Worm (Caenorhabditis elegans) whole organism, early embryonic: ENCODE results near the gene pei-1.

Source experiments
- B0310.2 ChIP-seq: sonication (generic microtip); optimal IDR thresholded peaks from 2 replicates; lab custom pipeline; 2016; ENCODE audit warnings: mild to moderate bottlenecking, missing genetic modification characterization, missing compliant biosample characterization
- F13C5.2 ChIP-seq: sonication (generic microtip); optimal IDR thresholded peaks from 2 replicates; lab custom pipeline; 2017; ENCODE audit warnings: mild to moderate bottlenecking, missing genetic modification characterization, inconsistent platforms, missing compliant biosample characterization
- aly-1 ChIP-seq: sonication (generic microtip); optimal IDR thresholded peaks from 2 replicates; lab custom pipeline; 2016; ENCODE audit warnings: missing genetic modification characterization, missing compliant biosample characterization
- ama-1 ChIP-seq: fragments of 150-350 bp; optimal IDR thresholded peaks from 2 replicates; lab custom pipeline; 2014
- ceh-13 ChIP-seq: fragments of 200-800 bp; sonication (Bioruptor generic); optimal IDR thresholded peaks from 2 replicates; lab custom pipeline; 2018; ENCODE audit warnings: mild to moderate bottlenecking, missing genetic modification characterization, missing compliant biosample characterization
- ceh-36 ChIP-seq: sonication (generic microtip); optimal IDR thresholded peaks from 2 replicates; lab custom pipeline; 2016; ENCODE audit warnings: missing genetic modification characterization, inconsistent platforms, missing compliant biosample characterization
- ets-7 ChIP-seq: sonication (generic microtip); optimal IDR thresholded peaks from 2 replicates; lab custom pipeline; 2016; ENCODE audit warnings: missing genotype, missing genetic modification characterization, missing compliant biosample characterization
- flt-1 ChIP-seq: fragments of 200-800 bp; sonication (Bioruptor generic); IDR thresholded peaks from 2 replicates; pipeline ENCODE4 v1.3.6; 2022; ENCODE audit warnings: missing genetic modification characterization, missing compliant biosample characterization
- hmbx-1 ChIP-seq: sonication (generic microtip); optimal IDR thresholded peaks from 2 replicates; lab custom pipeline; 2016; ENCODE audit warnings: mild to moderate bottlenecking, missing genetic modification characterization, missing compliant biosample characterization
- hmg-4 ChIP-seq: fragments of 200-800 bp; sonication (Bioruptor generic); optimal IDR thresholded peaks from 2 replicates; lab custom pipeline; 2018; ENCODE audit warnings: mild to moderate bottlenecking, missing genetic modification characterization, missing compliant biosample characterization
- hnd-1 ChIP-seq: sonication (generic microtip); optimal IDR thresholded peaks from 2 replicates; lab custom pipeline; 2016; ENCODE audit warnings: missing genetic modification characterization, missing compliant biosample characterization
- pes-1 ChIP-seq: fragments of 200-800 bp; sonication (Bioruptor generic); IDR thresholded peaks from 2 replicates; pipeline ENCODE4 v1.3.6; 2022; ENCODE audit warnings: missing genetic modification reagents, missing genetic modification characterization, missing compliant biosample characterization
- scrt-1 ChIP-seq: fragments of 200-800 bp; sonication (Bioruptor generic); IDR thresholded peaks from 2 replicates; pipeline ENCODE4 v1.3.6; 2022; ENCODE audit warnings: missing genetic modification characterization, missing compliant biosample characterization
- sea-1 ChIP-seq: fragments of 200-800 bp; sonication (Bioruptor generic); conservative IDR thresholded peaks from 2 replicates; pipeline ENCODE4 v1.3.6; 2022; ENCODE audit warnings: missing genetic modification characterization, missing compliant biosample characterization
- tbx-11 ChIP-seq: fragments of 200-800 bp; sonication (Bioruptor generic); IDR thresholded peaks from 2 replicates; pipeline ENCODE4 v1.3.6; 2022; ENCODE audit warnings: missing genetic modification characterization, missing compliant biosample characterization
- tbx-37 ChIP-seq: fragments of 200-800 bp; sonication (Bioruptor generic); conservative IDR thresholded peaks from 2 replicates; pipeline ENCODE4 v1.3.6; 2022; ENCODE audit warnings: missing genetic modification reagents, missing genetic modification characterization, missing compliant biosample characterization
- tra-4 ChIP-seq: sonication (generic microtip); optimal IDR thresholded peaks from 2 replicates; lab custom pipeline; 2017; ENCODE audit warnings: missing genetic modification characterization, missing compliant biosample characterization

pei-1 gene

DNA sequence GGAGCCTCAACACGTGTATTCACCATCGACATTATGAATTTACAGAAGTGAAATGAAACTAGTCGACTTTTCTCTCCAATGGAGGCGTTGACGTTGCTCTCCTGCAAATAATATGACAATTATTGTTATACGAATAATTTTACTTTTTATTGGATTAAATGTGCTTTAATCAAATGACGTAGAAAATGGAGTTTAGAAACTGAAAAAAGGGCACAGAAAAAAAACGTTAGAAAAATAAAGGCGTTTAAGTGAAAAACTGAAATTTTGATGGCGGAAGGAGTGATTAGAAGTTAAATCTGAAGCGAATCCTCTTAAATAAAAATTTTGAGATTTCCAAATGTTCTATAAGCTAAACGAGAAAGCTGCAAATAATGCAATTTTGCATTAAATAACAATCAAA is 12.3 kb downstream of the pei-1 start, which contains the start of gene npr-2:
Gene npr-2 (minus strand): TSS at position 101 of the 400 bp plus-strand sequence.
- TF ChIP-seq ceh-13 (GFP tag; lab: Kevin White, UChicago) (no peak), flt-1 (GFP tag; lab: Robert Waterston, UW) (no peak)

DNA sequence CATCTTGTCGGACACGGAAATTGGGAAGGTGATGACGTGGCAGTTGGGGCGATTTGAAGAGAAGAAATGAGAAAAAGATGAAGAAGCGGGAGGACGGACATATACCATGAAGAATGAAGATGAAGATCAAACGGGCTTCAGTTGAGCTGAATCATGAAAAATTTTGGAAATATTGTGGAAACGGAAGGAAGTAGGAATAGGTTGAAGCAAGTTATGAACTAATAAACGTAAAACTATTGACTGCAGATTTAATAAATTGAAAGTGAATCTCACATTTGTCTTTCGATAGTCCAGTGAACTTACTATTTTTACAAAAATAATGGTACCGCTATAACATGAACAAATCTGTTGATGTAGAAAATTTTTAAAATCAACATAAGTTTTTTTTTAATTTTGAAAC is 25.8 kb downstream of the pei-1 start, which contains the start of gene lron-14:
Gene lron-14 (minus strand): TSS at position 101 of the 400 bp plus-strand sequence.
- TF ChIP-seq B0310.2 (tag; lab: Kevin White, UChicago), result no peak
- TF ChIP-seq hmg-4 (GFP tag; lab: Kevin White, UChicago), result no peak
- TF ChIP-seq hmbx-1, result no peak
- TF ChIP-seq tbx-37 (GFP tag; lab: Robert Waterston, UW), result no peak
- no peak for TF ChIP-seq sea-1 (GFP tag; lab: Robert Waterston, UW)
- TF ChIP-seq ceh-36 (tag; lab: Kevin White, UChicago), result no peak
- TF ChIP-seq ceh-13 (GFP tag; lab: Kevin White, UChicago), result no peak
- no peak for TF ChIP-seq pes-1 (GFP tag; lab: Robert Waterston, UW)
- no peak for TF ChIP-seq aly-1 (tag; lab: Kevin White, UChicago)
- TF ChIP-seq ets-7 (tag; lab: Kevin White, UChicago), result no peak

DNA sequence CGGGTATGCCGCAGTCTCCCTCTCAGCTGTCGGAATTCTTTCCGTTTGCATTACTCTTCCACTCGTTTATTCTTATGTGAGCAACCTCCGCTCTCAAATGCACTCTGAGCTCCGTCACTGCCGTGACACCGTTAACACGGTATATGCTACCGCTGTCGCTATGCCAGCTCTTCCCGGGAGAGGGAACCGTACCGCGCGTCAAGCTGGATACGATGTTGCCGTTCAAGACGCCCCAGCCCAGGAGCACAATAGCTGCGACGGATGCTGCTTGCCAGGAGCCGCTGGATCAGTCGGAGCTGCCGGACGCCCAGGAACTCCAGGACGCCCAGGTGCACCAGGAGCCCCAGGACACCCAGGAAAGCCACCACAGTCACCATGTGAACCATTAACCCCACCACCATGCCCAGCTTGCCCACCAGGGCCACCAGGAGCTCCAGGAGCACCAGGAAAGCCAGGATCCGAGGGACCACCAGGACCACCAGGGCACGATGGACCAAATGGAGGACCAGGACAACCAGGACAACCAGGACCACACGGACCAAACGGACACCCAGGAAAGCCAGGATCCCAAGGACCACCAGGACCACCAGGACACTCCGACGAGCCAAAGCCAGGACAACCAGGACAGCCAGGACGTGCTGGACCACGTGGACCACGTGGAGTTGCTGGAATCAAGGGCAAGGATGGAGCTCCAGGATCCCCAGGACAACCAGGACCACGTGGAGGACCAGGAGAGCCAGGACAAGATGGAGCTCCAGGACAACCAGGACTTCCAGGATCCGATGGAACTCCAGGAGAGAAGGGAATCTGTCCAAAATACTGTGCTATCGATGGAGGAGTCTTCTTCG is 28.6 kb downstream of the pei-1 start:
- TF ChIP-seq aly-1 (tag; lab: Kevin White, UChicago), result peak; percentile 33
- TF ChIP-seq B0310.2 (tag; lab: Kevin White, UChicago), result no peak

DNA sequence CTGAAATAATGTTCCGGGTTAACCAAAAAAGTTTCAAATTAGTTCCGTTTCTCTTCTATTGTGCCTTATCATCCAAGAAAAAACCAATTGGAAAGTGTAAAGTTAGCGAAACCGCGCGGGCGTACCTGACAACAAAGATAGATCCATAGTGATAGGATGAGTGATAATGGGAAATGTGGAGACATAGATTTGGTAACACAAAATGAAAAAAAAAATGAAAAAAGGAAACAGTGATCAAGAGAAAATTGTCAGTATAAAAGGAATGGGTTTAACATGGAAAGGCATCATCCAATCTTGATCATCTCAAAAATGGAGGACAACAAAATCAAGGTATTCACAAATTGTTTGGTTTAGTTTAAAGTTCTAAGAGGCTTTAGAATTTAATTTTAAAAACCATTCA is 29.2 kb downstream of the pei-1 start, which contains the start of gene col-122:
Gene col-122 (plus strand): TSS at position 301 of the 400 bp plus-strand sequence.
- no peak for TF ChIP-seq F13C5.2
- TF ChIP-seq B0310.2 (tag; lab: Kevin White, UChicago), result no peak
- TF ChIP-seq hnd-1 (tag; lab: Kevin White, UChicago), result no peak
- no peak for TF ChIP-seq tbx-11
- no peak for TF ChIP-seq ceh-36 (tag; lab: Kevin White, UChicago)
- TF ChIP-seq tra-4 (tag; lab: Kevin White, UChicago), result no peak
- TF ChIP-seq hmbx-1, result no peak
- TF ChIP-seq hmg-4 (GFP tag; lab: Kevin White, UChicago), result no peak
- no peak for TF ChIP-seq aly-1 (tag; lab: Kevin White, UChicago)
- no peak for TF ChIP-seq ceh-13 (GFP tag; lab: Kevin White, UChicago)
- TF ChIP-seq tbx-37 (GFP tag; lab: Robert Waterston, UW), result no peak
- no peak for TF ChIP-seq scrt-1 (GFP tag; lab: Robert Waterston, UW)
- TF ChIP-seq ama-1 (lab: Kevin White, UChicago), result no peak
- TF ChIP-seq pes-1 (GFP tag; lab: Robert Waterston, UW), result no peak
- TF ChIP-seq ets-7 (tag; lab: Kevin White, UChicago), result no peak
- TF ChIP-seq sea-1 (GFP tag; lab: Robert Waterston, UW), result no peak
- no peak for TF ChIP-seq flt-1 (GFP tag; lab: Robert Waterston, UW)

DNA sequence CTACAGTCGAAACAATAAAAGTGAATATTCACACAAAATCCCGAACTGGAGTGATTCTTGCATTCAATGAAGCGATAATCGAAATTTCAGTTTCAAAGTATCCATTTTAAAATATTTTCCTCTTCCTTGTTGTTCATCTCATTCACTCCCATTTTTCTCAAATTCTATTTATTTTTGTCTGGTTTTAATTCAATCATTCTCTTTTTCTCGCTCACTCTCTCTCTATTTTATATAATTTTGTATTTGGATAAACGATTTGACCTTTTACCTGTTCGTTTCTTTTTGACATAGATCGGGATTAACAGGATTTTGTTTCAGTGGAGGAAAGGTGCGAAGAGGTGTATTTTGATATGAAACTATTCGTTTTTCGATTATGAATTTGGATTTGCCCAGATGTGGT is 46.3 kb downstream of the pei-1 start, which contains the start of gene T05A1.5:
Gene T05A1.5 (plus strand): TSS at position 301 of the 400 bp plus-strand sequence.
- TF ChIP-seq ama-1 (lab: Kevin White, UChicago) (no peak), tra-4 (tag; lab: Kevin White, UChicago) (no peak), tbx-11 (no peak), hmbx-1 (no peak), scrt-1 (GFP tag; lab: Robert Waterston, UW) (no peak), B0310.2 (tag; lab: Kevin White, UChicago) (no peak), sea-1 (GFP tag; lab: Robert Waterston, UW) (no peak), ets-7 (tag; lab: Kevin White, UChicago) (no peak), ceh-13 (GFP tag; lab: Kevin White, UChicago) (no peak), ceh-36 (tag; lab: Kevin White, UChicago) (no peak), flt-1 (GFP tag; lab: Robert Waterston, UW) (no peak), hnd-1 (tag; lab: Kevin White, UChicago) (no peak), pes-1 (GFP tag; lab: Robert Waterston, UW) (no peak), tbx-37 (GFP tag; lab: Robert Waterston, UW) (no peak), hmg-4 (GFP tag; lab: Kevin White, UChicago) (no peak), F13C5.2 (no peak), aly-1 (tag; lab: Kevin White, UChicago) (no peak)

DNA sequence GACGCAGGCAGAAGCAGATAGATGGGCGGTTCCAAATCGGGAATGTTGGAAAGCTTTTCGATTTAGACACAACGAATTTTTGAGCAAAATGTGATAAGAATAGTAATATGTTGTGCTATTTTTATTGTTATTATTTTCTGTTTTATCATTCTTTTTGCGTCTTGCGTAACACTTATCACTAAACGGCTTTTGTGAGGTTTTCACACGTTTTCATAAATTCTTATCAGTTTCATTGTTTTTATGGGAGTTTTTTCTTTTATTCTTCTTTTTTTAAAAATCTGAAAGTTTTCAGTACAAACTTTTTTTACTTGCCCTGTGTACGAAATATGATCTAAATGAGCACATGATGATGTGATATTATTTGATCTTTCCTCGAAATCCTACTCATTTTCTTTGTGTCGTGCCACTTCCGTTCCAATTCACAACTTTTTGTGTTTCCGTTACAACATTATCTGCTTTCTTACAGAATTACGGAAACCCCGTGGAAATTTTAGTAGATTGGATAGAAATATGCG is 51.9 kb downstream of the pei-1 start, which contains the start of gene fbl-1:
Gene fbl-1 (plus strand): TSS at position 465 of the 515 bp plus-strand sequence.
- TF ChIP-seq aly-1 (tag; lab: Kevin White, UChicago) (no peak), F13C5.2 (no peak), pes-1 (GFP tag; lab: Robert Waterston, UW) (no peak), ceh-36 (tag; lab: Kevin White, UChicago) (no peak), tbx-37 (GFP tag; lab: Robert Waterston, UW) (no peak), hmg-4 (GFP tag; lab: Kevin White, UChicago) (no peak), sea-1 (GFP tag; lab: Robert Waterston, UW) (no peak), flt-1 (GFP tag; lab: Robert Waterston, UW) (no peak), ceh-13 (GFP tag; lab: Kevin White, UChicago) (no peak), ama-1 (lab: Kevin White, UChicago) (no peak)
